Fruit fly (Drosophila melanogaster): ENCODE measurements around the gene Cyp313a4.

- no peak for TF ChIP-seq CG34367 (tag; optimal IDR thresholded peaks at IDR 0.05)
- no peak for TF ChIP-seq CG14655 (GFP tag; optimal IDR thresholded peaks at IDR 0.05)
These were observed 43.1 kb downstream of the Cyp313a4 start, which contains the start of gene CG11608 for dm6 chr3R:12637961-12638531.
